Fruit fly (Drosophila melanogaster): ENCODE results near the gene CG6966.
A peak's percentile ranks its signal among the peaks of the same experiment; 100 is the strongest.

CG6966 gene

dm6 chr3R:15089922-15090261 is 5.5 kb downstream of the CG6966 start (continued):
- TF ChIP-seq CG4318 (GFP tag; optimal IDR thresholded peaks at IDR 0.05) (peak; percentile 34), CG10669 (GFP tag; optimal IDR thresholded peaks at IDR 0.05) (peak; percentile 76), CG1621 (tag; optimal IDR thresholded peaks at IDR 0.05) (peak; percentile 66), eg (GFP tag; IDR thresholded peaks at IDR 0.05) (peak; percentile 41; the same call in 1 of the 3 replicates), CG6854 (GFP tag; optimal IDR thresholded peaks at IDR 0.05) (no peak), Ets96B (tag; optimal IDR thresholded peaks at IDR 0.05) (peak; percentile 82), vri (GFP tag; optimal IDR thresholded peaks at IDR 0.05) (no peak), fd59A (GFP tag; optimal IDR thresholded peaks at IDR 0.05) (peak; percentile 74), CG16779 (tag; optimal IDR thresholded peaks at IDR 0.05) (no peak), Sox15 (GFP tag; optimal IDR thresholded peaks at IDR 0.05) (peak; percentile 41), lz (GFP tag; optimal IDR thresholded peaks at IDR 0.05) (peak; percentile 46), CG7368 (GFP tag; optimal IDR thresholded peaks at IDR 0.05) (peak; percentile 20), CG8119 (GFP tag; IDR thresholded peaks at IDR 0.05) (peak; percentile 72), dac (GFP tag; optimal IDR thresholded peaks at IDR 0.05) (no peak), Sox102F (GFP tag; optimal IDR thresholded peaks at IDR 0.05) (peak; percentile 32), Eip78C (GFP tag) (peak; percentile 94), CG6163 (GFP tag; IDR thresholded peaks at IDR 0.05) (peak; percentile 73), Blimp-1 (GFP tag; optimal IDR thresholded peaks at IDR 0.05) (no peak), fkh (GFP tag; optimal IDR thresholded peaks at IDR 0.05) (no peak), Eip75B (GFP tag; optimal IDR thresholded peaks at IDR 0.05) (peak; percentile 71), CG6792 (GFP tag; optimal IDR thresholded peaks at IDR 0.05) (peak; percentile 46), CG11294 (GFP tag; IDR thresholded peaks at IDR 0.05) (no peak; the same call in 1 of the 2 replicates), CG6276 (GFP tag; optimal IDR thresholded peaks at IDR 0.05) (peak; percentile 2), Gug (GFP tag; IDR thresholded peaks at IDR 0.05) (peak; percentile 57; the same call in 1 of the 2 replicates), fd85E (GFP tag; optimal IDR thresholded peaks at IDR 0.05) (no peak), cyc (GFP tag; optimal IDR thresholded peaks at IDR 0.05) (peak; percentile 45), Sox14 (GFP tag; optimal IDR thresholded peaks at IDR 0.05) (peak; percentile 83)

dm6 chr3R:15089250-15089921 is 6.0 kb downstream of the CG6966 start:
- TF ChIP-seq CG6163 (GFP tag; IDR thresholded peaks at IDR 0.05): peak; percentile 53; the same call in 2 of the 3 replicates
- TF ChIP-seq eg (GFP tag; IDR thresholded peaks at IDR 0.05): peak; percentile 45; the same call in 1 of the 3 replicates
- peak; percentile 4 for TF ChIP-seq OdsH (GFP tag; optimal IDR thresholded peaks at IDR 0.05)
- no peak for TF ChIP-seq CG3032 (tag; optimal IDR thresholded peaks at IDR 0.05)
- peak in 1 of 2 experiments; percentile 17 for TF ChIP-seq salr (GFP tag; optimal IDR thresholded peaks at IDR 0.05)
- TF ChIP-seq CG7368 (GFP tag; optimal IDR thresholded peaks at IDR 0.05): peak; percentile 27
- TF ChIP-seq CG6854 (GFP tag; optimal IDR thresholded peaks at IDR 0.05): no peak
- peak; percentile 25 for TF ChIP-seq Met (GFP tag; optimal IDR thresholded peaks at IDR 0.05)
- peak; percentile 1 for TF ChIP-seq Ets21C (GFP tag; optimal IDR thresholded peaks at IDR 0.05)
- TF ChIP-seq svp (GFP tag): peak; percentile 75
- no peak for TF ChIP-seq pdm3 (GFP tag; optimal IDR thresholded peaks at IDR 0.05)
- TF ChIP-seq fkh (GFP tag; optimal IDR thresholded peaks at IDR 0.05): peak; percentile 87
- peak; percentile 36 for TF ChIP-seq Hr39 (GFP tag; optimal IDR thresholded peaks at IDR 0.05)
- TF ChIP-seq CG31627 (GFP tag; optimal IDR thresholded peaks at IDR 0.05): peak; percentile 22

dm6 chr3R:15088258-15088657 is 7.2 kb downstream of the CG6966 start:
- TF ChIP-seq eg (GFP tag; IDR thresholded peaks at IDR 0.05) (no peak), CG8319 (GFP tag; optimal IDR thresholded peaks at IDR 0.05) (no peak), vri (GFP tag; optimal IDR thresholded peaks at IDR 0.05) (no peak), Ets21C (GFP tag; optimal IDR thresholded peaks at IDR 0.05) (no peak), CG3919 (GFP tag; optimal IDR thresholded peaks at IDR 0.05) (no peak), svp (GFP tag) (peak; percentile 79)
